Fruit fly (Drosophila melanogaster): ENCODE results near the gene TP53INP.
A peak's percentile ranks its signal among the peaks of the same experiment; 100 is the strongest.

TP53INP gene

dm6 chr3L:4363887-4364794, 42.6 kb upstream of the TP53INP start, which contains the start of the genes Cip4 and mRpS6 (continued):
- no peak for TF ChIP-seq Scr (GFP tag; IDR thresholded peaks at IDR 0.05; ENCODE audit: partially characterized antibody)
- no peak for TF ChIP-seq CkIIα-i1 (GFP tag; IDR thresholded peaks at IDR 0.05)
- peak; percentile 77 for TF ChIP-seq Oli (tag; optimal IDR thresholded peaks at IDR 0.05)
- peak; percentile 79 for TF ChIP-seq CG9797 (GFP tag; optimal IDR thresholded peaks at IDR 0.05)
- TF ChIP-seq Mes4 (GFP tag; optimal IDR thresholded peaks at IDR 0.05): no peak
- TF ChIP-seq tup (GFP tag; optimal IDR thresholded peaks at IDR 0.05): peak; percentile 70
- peak; percentile 86 for TF ChIP-seq CG14050 (GFP tag; IDR thresholded peaks at IDR 0.05)
- TF ChIP-seq CG18262 (tag; optimal IDR thresholded peaks at IDR 0.05): peak; percentile 71
- TF ChIP-seq bowl (GFP tag; IDR thresholded peaks at IDR 0.05): peak; percentile 65; the same call in 1 of the 2 replicates
- TF ChIP-seq seq (GFP tag; IDR thresholded peaks at IDR 0.05): peak; percentile 83
- TF ChIP-seq crol (GFP tag; IDR thresholded peaks at IDR 0.05): no peak
- no peak for TF ChIP-seq nerfin-2 (GFP tag; IDR thresholded peaks at IDR 0.05; ENCODE audit: partially characterized antibody)
- TF ChIP-seq H2.0 (GFP tag; IDR thresholded peaks at IDR 0.05): peak; percentile 90
- no peak for TF ChIP-seq BtbVII (GFP tag; optimal IDR thresholded peaks at IDR 0.05)
- no peak for TF ChIP-seq Tbp (GFP tag; optimal IDR thresholded peaks at IDR 0.05)
- TF ChIP-seq sob (GFP tag; IDR thresholded peaks at IDR 0.05): peak; percentile 78
- TF ChIP-seq stwl (tag; optimal IDR thresholded peaks at IDR 0.05): peak; percentile 39
- peak; percentile 77; the same call in 2 of the 3 replicates for TF ChIP-seq Mrtf (GFP tag; IDR thresholded peaks at IDR 0.05)
- peak; percentile 39; the same call in 1 of the 3 replicates for TF ChIP-seq HLH4C (GFP tag; IDR thresholded peaks at IDR 0.05; ENCODE audit: partially characterized antibody)
- TF ChIP-seq CG12659 (GFP tag; optimal IDR thresholded peaks at IDR 0.05): peak; percentile 89
- peak; percentile 35 for TF ChIP-seq Nf-YC (tag; optimal IDR thresholded peaks at IDR 0.05)
- peak; percentile 33 for TF ChIP-seq phol (tag; optimal IDR thresholded peaks at IDR 0.05)
- TF ChIP-seq CG10209 (GFP tag; optimal IDR thresholded peaks at IDR 0.05): peak; percentile 84
- TF ChIP-seq Pdp1 (GFP tag; optimal IDR thresholded peaks at IDR 0.05): peak; percentile 54 to 92
- no peak for TF ChIP-seq da (GFP tag; optimal IDR thresholded peaks at IDR 0.05)
- TF ChIP-seq Optix (GFP tag; IDR thresholded peaks at IDR 0.05): peak; percentile 63; the same call in 2 of the 3 replicates
- peak; percentile 79 for TF ChIP-seq Ssrp (tag; optimal IDR thresholded peaks at IDR 0.05)
- peak; percentile 68 for TF ChIP-seq CG30020 (tag; optimal IDR thresholded peaks at IDR 0.05)
- peak; percentile 37 for TF ChIP-seq cwo (GFP tag; optimal IDR thresholded peaks at IDR 0.05)
- peak; percentile 89 for TF ChIP-seq CG15269 (tag; optimal IDR thresholded peaks at IDR 0.05)
- TF ChIP-seq Dip3 (GFP tag; optimal IDR thresholded peaks at IDR 0.05): peak; percentile 62
- TF ChIP-seq CG7556 (GFP tag; optimal IDR thresholded peaks at IDR 0.05): peak; percentile 81
- no peak for TF ChIP-seq Dref (GFP tag; IDR thresholded peaks at IDR 0.05)
- TF ChIP-seq CG2120 (GFP tag; optimal IDR thresholded peaks at IDR 0.05): peak; percentile 84
- TF ChIP-seq CG11695 (GFP tag; IDR thresholded peaks at IDR 0.05): peak; percentile 79
- peak; percentile 76 for TF ChIP-seq CG3726 (GFP tag; IDR thresholded peaks at IDR 0.05)
- peak; percentile 85 for TF ChIP-seq CG10543 (GFP tag; optimal IDR thresholded peaks at IDR 0.05)
- peak; percentile 87 for TF ChIP-seq Dek (tag; optimal IDR thresholded peaks at IDR 0.05)
- peak; percentile 90 for TF ChIP-seq Jarid2 (GFP tag; optimal IDR thresholded peaks at IDR 0.05)
- TF ChIP-seq Ptx1 (GFP tag; IDR thresholded peaks at IDR 0.05): peak; percentile 81
- peak; percentile 61 for TF ChIP-seq Six4 (GFP tag; optimal IDR thresholded peaks at IDR 0.05)
- no peak for TF ChIP-seq knrl (GFP tag; IDR thresholded peaks at IDR 0.05; ENCODE audit: partially characterized antibody)
- TF ChIP-seq CG17186 (GFP tag; optimal IDR thresholded peaks at IDR 0.05): no peak
- peak; percentile 84 for TF ChIP-seq Sox102F (GFP tag; optimal IDR thresholded peaks at IDR 0.05)
- 0 out of 3 replicates have a peak, but pooled peaks have one; percentile 31 for TF ChIP-seq CG2199 (GFP tag; IDR thresholded peaks at IDR 0.05)
- TF ChIP-seq Xbp1 (GFP tag; optimal IDR thresholded peaks at IDR 0.05): peak; percentile 90
- no peak for TF ChIP-seq CG8478 (optimal IDR thresholded peaks at IDR 0.05)
- peak; percentile 61 for TF ChIP-seq wor (GFP tag; IDR thresholded peaks at IDR 0.05)
